Fruit fly (Drosophila melanogaster) whole organism, embryonic: ENCODE measurements around the gene stv.

Source experiments
- CG12155 ChIP-seq: fragments of 200-800 bp; sonication (Bioruptor generic); optimal IDR thresholded peaks from 3 replicates; lab custom pipeline; 2016; ENCODE audit warnings: missing biosample characterization, missing genetic modification characterization
- CG1529 ChIP-seq: fragments of 200-800 bp; sonication (Bioruptor generic); optimal IDR thresholded peaks from 3 replicates; lab custom pipeline; 2018; ENCODE audit warnings: missing biosample characterization, missing genetic modification characterization
- CG16813 ChIP-seq: fragments of 200-800 bp; sonication (Bioruptor generic); IDR thresholded peaks from 3 replicates; pipeline ENCODE4 v1.3.6; 2022; ENCODE audit warnings: missing biosample characterization, missing genetic modification characterization; ENCODE audit not compliant: partially characterized antibody
- CG17829 ChIP-seq: fragments of 200-800 bp; optimal IDR thresholded peaks from 2 replicates; lab custom pipeline; 2019; ENCODE audit warnings: missing biosample characterization, mild to moderate bottlenecking, missing genetic modification characterization, moderate library complexity
- CG18262 ChIP-seq: fragments of 200-800 bp; optimal IDR thresholded peaks from 3 replicates; lab custom pipeline; 2019; ENCODE audit warnings: missing biosample characterization, mild to moderate bottlenecking, missing genetic modification characterization, moderate library complexity
- CG2116 ChIP-seq: fragments of 200-800 bp; sonication (Bioruptor generic); optimal IDR thresholded peaks from 3 replicates; lab custom pipeline; 2018; ENCODE audit warnings: missing biosample characterization, mild to moderate bottlenecking, missing genetic modification characterization
- CG34422 ChIP-seq: fragments of 200-800 bp; sonication (Bioruptor generic); IDR thresholded peaks from 3 replicates; pipeline ENCODE4 v1.3.6; 2022; ENCODE audit warnings: missing biosample characterization, missing genetic modification characterization
- CG3847 ChIP-seq: fragments of 200-800 bp; sonication (Bioruptor generic); IDR thresholded peaks from 2 replicates; pipeline ENCODE4 v1.3.6; 2022; ENCODE audit warnings: missing biosample characterization, missing genetic modification characterization
- CG42726 ChIP-seq: fragments of 200-800 bp; sonication (Bioruptor generic); IDR thresholded peaks from 2 replicates; pipeline ENCODE4 v1.3.6; 2022; ENCODE audit warnings: missing biosample characterization, missing genetic modification characterization; ENCODE audit not compliant: partially characterized antibody
- CG4617 ChIP-seq: fragments of 200-800 bp; sonication (Bioruptor generic); optimal IDR thresholded peaks from 3 replicates; lab custom pipeline; 2016; ENCODE audit warnings: missing biosample characterization, missing genetic modification characterization, borderline replicate concordance
- CG6175 ChIP-seq: fragments of 200-800 bp; sonication (Bioruptor generic); IDR thresholded peaks from 3 replicates; pipeline ENCODE4 v1.3.6; 2022; ENCODE audit warnings: missing biosample characterization, missing genetic modification characterization
- CG6272 ChIP-seq: fragments of 200-800 bp; sonication (Bioruptor generic); IDR thresholded peaks from 2 replicates; pipeline ENCODE4 v1.3.6; 2022; ENCODE audit warnings: missing biosample characterization, missing genetic modification characterization
- CG7556 ChIP-seq: fragments of 200-800 bp; sonication (Bioruptor generic); optimal IDR thresholded peaks from 2 replicates; lab custom pipeline; 2017; ENCODE audit warnings: missing biosample characterization, mild to moderate bottlenecking, missing genetic modification characterization
- CG8359 ChIP-seq: fragments of 200-800 bp; sonication (Bioruptor generic); optimal IDR thresholded peaks from 2 replicates; lab custom pipeline; 2017; ENCODE audit warnings: missing biosample characterization, mild to moderate bottlenecking, missing genetic modification characterization, borderline replicate concordance
- CHES-1-like ChIP-seq: fragments of 200-800 bp; sonication (Bioruptor generic); optimal IDR thresholded peaks from 2 replicates; lab custom pipeline; 2016; ENCODE audit warnings: missing biosample characterization, missing genetic modification characterization
- D ChIP-seq, 2 experiments: fragments of 200-800 bp in 1 of 2; fragments of >200 bp in 1 of 2; sonication (Bioruptor generic) in 1 of 2; optimal IDR thresholded peaks; 2 replicates in 1 of 2; 3 replicates in 1 of 2; lab custom pipeline; 2017; ENCODE audit warnings: mild to moderate bottlenecking in 1 of 2, missing biosample characterization in 1 of 2, missing genetic modification characterization in 1 of 2, missing genetic modification reagents in 1 of 2
- D19A ChIP-seq: fragments of 200-800 bp; optimal IDR thresholded peaks from 3 replicates; lab custom pipeline; 2019; ENCODE audit warnings: missing biosample characterization, mild to moderate bottlenecking, missing genetic modification characterization, moderate library complexity
- Dip3 ChIP-seq: fragments of 200-800 bp; sonication (Bioruptor generic); optimal IDR thresholded peaks from 3 replicates; lab custom pipeline; 2016; ENCODE audit warnings: missing biosample characterization, missing genetic modification characterization
- Dll ChIP-seq: fragments of 200-800 bp; sonication (Bioruptor generic); IDR thresholded peaks from 4 replicates; pipeline ENCODE4 v1.3.6; 2022; ENCODE audit warnings: missing biosample characterization, missing genetic modification characterization; ENCODE audit not compliant: partially characterized antibody
- Dref ChIP-seq: fragments of 200-800 bp; sonication (Bioruptor generic); IDR thresholded peaks from 2 replicates; pipeline ENCODE4 v1.3.6; 2022; ENCODE audit warnings: missing biosample characterization, missing genetic modification characterization
- E2f2 ChIP-seq: fragments of 200-800 bp; sonication (Bioruptor generic); IDR thresholded peaks from 2 replicates; pipeline ENCODE4 v1.3.6; 2022; ENCODE audit warnings: missing biosample characterization, missing genetic modification characterization
- Fer2 ChIP-seq: fragments of 200-800 bp; sonication (Bioruptor generic); optimal IDR thresholded peaks from 2 replicates; lab custom pipeline; 2018; ENCODE audit warnings: missing biosample characterization, mild to moderate bottlenecking, missing genetic modification characterization, moderate library complexity
- Gug ChIP-seq: fragments of 200-800 bp; sonication (Bioruptor generic); IDR thresholded peaks from 4 replicates; pipeline ENCODE4 v1.3.6; 2022; ENCODE audit warnings: missing biosample characterization, missing genetic modification characterization
- Lhr ChIP-seq: fragments of 200-800 bp; sonication (Bioruptor generic); optimal IDR thresholded peaks from 3 replicates; lab custom pipeline; 2017; ENCODE audit warnings: mild to moderate bottlenecking, missing biosample characterization, missing genetic modification reagents, missing genetic modification characterization
- Lpt ChIP-seq: fragments of >200 bp; optimal IDR thresholded peaks from 2 replicates; lab custom pipeline; 2018; ENCODE audit warnings: missing biosample characterization, missing genetic modification characterization
- Meics ChIP-seq: fragments of 200-800 bp; sonication (Bioruptor generic); optimal IDR thresholded peaks from 2 replicates; lab custom pipeline; 2017; ENCODE audit warnings: missing biosample characterization, mild to moderate bottlenecking, missing genetic modification characterization
- Myb ChIP-seq: fragments of 200-800 bp; sonication (Bioruptor generic); optimal IDR thresholded peaks from 2 replicates; lab custom pipeline; 2016; ENCODE audit warnings: missing biosample characterization, missing genetic modification characterization
- PHDP ChIP-seq: fragments of 200-800 bp; sonication (Bioruptor generic); optimal IDR thresholded peaks from 3 replicates; lab custom pipeline; 2018; ENCODE audit warnings: missing biosample characterization, mild to moderate bottlenecking, missing genetic modification characterization, moderate library complexity
- Rfx ChIP-seq: fragments of 200-800 bp; sonication (Bioruptor generic); IDR thresholded peaks from 2 replicates; pipeline ENCODE4 v1.3.6; 2022; ENCODE audit warnings: missing biosample characterization, missing genetic modification characterization
- Ssrp ChIP-seq: fragments of 200-800 bp; sonication (Bioruptor generic); optimal IDR thresholded peaks from 2 replicates; lab custom pipeline; 2018; ENCODE audit warnings: missing biosample characterization, mild to moderate bottlenecking, missing genetic modification characterization, moderate library complexity
- Stat92E ChIP-seq, 3 experiments: fragments of >200 bp in 2 of 3; fragments of 200-800 bp in 1 of 3; sonication (Bioruptor generic) in 1 of 3; optimal IDR thresholded peaks; 2 replicates each; lab custom pipeline; 2017 to 2019; ENCODE audit warnings: missing biosample characterization in 3 of 3, missing genetic modification characterization in 3 of 3, mild to moderate bottlenecking in 1 of 3, moderate library complexity in 1 of 3
- Trl ChIP-seq, 3 experiments: fragments of >200 bp in 2 of 3; fragments of 200-800 bp in 1 of 3; sonication (Bioruptor generic) in 1 of 3; optimal IDR thresholded peaks; 2 replicates in 1 of 3; 3 replicates in 2 of 3; lab custom pipeline; 2016 to 2017; ENCODE audit warnings: missing biosample characterization in 1 of 3, missing genetic modification characterization in 1 of 3
- amos ChIP-seq: fragments of 200-800 bp; sonication (Bioruptor generic); IDR thresholded peaks from 2 replicates; pipeline ENCODE4 v1.3.6; 2022; ENCODE audit warnings: missing biosample characterization, missing genetic modification characterization; ENCODE audit not compliant: partially characterized antibody
- ato ChIP-seq: fragments of 200-800 bp; sonication (Bioruptor generic); IDR thresholded peaks from 2 replicates; pipeline ENCODE4 v1.3.6; 2022; ENCODE audit warnings: missing biosample characterization, missing genetic modification characterization; ENCODE audit not compliant: partially characterized antibody
- chif ChIP-seq, 2 experiments: fragments of 200-800 bp; sonication (Bioruptor generic); optimal IDR thresholded peaks; 3 replicates each; lab custom pipeline; 2016; ENCODE audit warnings: missing biosample characterization in 2 of 2, missing genetic modification characterization in 2 of 2
- fu2 ChIP-seq: fragments of 200-800 bp; sonication (Bioruptor generic); optimal IDR thresholded peaks from 2 replicates; lab custom pipeline; 2016; ENCODE audit warnings: missing biosample characterization, missing genetic modification characterization
- hbn ChIP-seq: fragments of 200-800 bp; sonication (Bioruptor generic); IDR thresholded peaks from 2 replicates; pipeline ENCODE4 v1.3.6; 2022; ENCODE audit warnings: missing biosample characterization, missing genetic modification characterization; ENCODE audit not compliant: partially characterized antibody
- jigr1 ChIP-seq: fragments of 200-800 bp; sonication (Bioruptor generic); IDR thresholded peaks from 3 replicates; pipeline ENCODE4 v1.3.6; 2022; ENCODE audit warnings: missing biosample characterization, missing genetic modification characterization
- mld ChIP-seq: fragments of 200-800 bp; sonication (Bioruptor generic); IDR thresholded peaks from 3 replicates; pipeline ENCODE4 v1.3.6; 2022; ENCODE audit warnings: missing biosample characterization, missing genetic modification characterization; ENCODE audit not compliant: partially characterized antibody
- phol ChIP-seq: fragments of 200-800 bp; sonication (Bioruptor generic); optimal IDR thresholded peaks from 3 replicates; lab custom pipeline; 2018; ENCODE audit warnings: missing biosample characterization, mild to moderate bottlenecking, missing genetic modification characterization, moderate library complexity
- row ChIP-seq: fragments of 200-800 bp; sonication (Bioruptor generic); IDR thresholded peaks from 3 replicates; pipeline ENCODE4 v1.3.6; 2022; ENCODE audit warnings: missing biosample characterization, missing genetic modification characterization
- sima ChIP-seq: fragments of 200-800 bp; sonication (Bioruptor generic); optimal IDR thresholded peaks from 2 replicates; lab custom pipeline; 2016; ENCODE audit warnings: missing biosample characterization, missing genetic modification characterization
- stc ChIP-seq: fragments of 200-800 bp; sonication (Bioruptor generic); IDR thresholded peaks from 2 replicates; pipeline ENCODE4 v1.3.6; 2022; ENCODE audit warnings: missing biosample characterization, missing genetic modification characterization
- tin ChIP-seq: fragments of 200-800 bp; sonication (Bioruptor generic); optimal IDR thresholded peaks from 3 replicates; lab custom pipeline; 2016; ENCODE audit warnings: missing biosample characterization, missing genetic modification characterization
- tna ChIP-seq: fragments of 200-800 bp; sonication (Bioruptor generic); IDR thresholded peaks from 2 replicates; pipeline ENCODE4 v1.3.6; 2022; ENCODE audit warnings: missing biosample characterization, missing genetic modification characterization; ENCODE audit not compliant: partially characterized antibody
- unc-4 ChIP-seq: fragments of 200-800 bp; sonication (Bioruptor generic); IDR thresholded peaks from 2 replicates; pipeline ENCODE4 v1.3.6; 2022; ENCODE audit warnings: missing biosample characterization, missing genetic modification characterization; ENCODE audit not compliant: partially characterized antibody
- vvl ChIP-seq: fragments of 200-800 bp; sonication (Bioruptor generic); IDR thresholded peaks from 2 replicates; pipeline ENCODE4 v1.3.6; 2022; ENCODE audit warnings: missing biosample characterization, missing genetic modification characterization

The stv gene

dm6 chr3L:13502484-13503109 lies 25.3 kb downstream of the stv start, which contains the start of gene Spt20 (continued):
- TF ChIP-seq CHES-1-like, result peak; percentile 39
- no peak for TF ChIP-seq CG1529 (GFP tag; lab: Kevin White, UChicago)
- no peak for TF ChIP-seq PHDP (tag; lab: Kevin White, UChicago)
- TF ChIP-seq CG17829 (tag; lab: Kevin White, UChicago), result peak; percentile 19
- no peak for TF ChIP-seq jigr1
- peak; percentile 84 for TF ChIP-seq E2f2 (GFP tag; lab: Robert Waterston, UW)
- TF ChIP-seq amos (GFP tag; lab: Robert Waterston, UW), result peak; percentile 52; the same call in 1 of the 2 replicates
- peak; percentile 37 for TF ChIP-seq CG2116 (GFP tag; lab: Kevin White, UChicago)
- peak; percentile 92 for TF ChIP-seq Myb (GFP tag; lab: Kevin White, UChicago)
- TF ChIP-seq Trl (optimal IDR thresholded peaks at IDR 0.05; lab: Kevin White, UChicago), result peak in 1 of 2 experiments; percentile 5
- no peak for TF ChIP-seq Trl (GFP tag; optimal IDR thresholded peaks at IDR 0.05; lab: Kevin White, UChicago)
- no peak for TF ChIP-seq CG7556 (GFP tag; lab: Kevin White, UChicago)
- TF ChIP-seq chif (GFP tag; optimal IDR thresholded peaks at IDR 0.05; lab: Kevin White, UChicago), result no peak
- TF ChIP-seq D19A, result no peak
- TF ChIP-seq unc-4 (GFP tag; lab: Robert Waterston, UW), result peak; percentile 55
- TF ChIP-seq phol (tag; lab: Kevin White, UChicago), result peak; percentile 27
- peak; percentile 72 for TF ChIP-seq Dref (GFP tag; lab: Robert Waterston, UW)
- no peak for TF ChIP-seq CG18262 (tag; lab: Kevin White, UChicago)
- TF ChIP-seq Lpt (GFP tag; lab: Kevin White, UChicago), result no peak
- peak; percentile 58 for TF ChIP-seq ato (GFP tag; lab: Robert Waterston, UW)
- peak; percentile 25 for TF ChIP-seq D (optimal IDR thresholded peaks at IDR 0.05; lab: Kevin White, UChicago)
- no peak for TF ChIP-seq D (GFP tag; optimal IDR thresholded peaks at IDR 0.05; lab: Kevin White, UChicago)
- peak; percentile 47 for TF ChIP-seq Rfx (GFP tag; lab: Robert Waterston, UW)
- TF ChIP-seq mld (GFP tag; lab: Robert Waterston, UW), result no peak
- TF ChIP-seq CG12155 (GFP tag; lab: Kevin White, UChicago), result no peak
- no peak for TF ChIP-seq stc
- TF ChIP-seq CG42726 (GFP tag; lab: Robert Waterston, UW), result 0 out of 2 replicates have a peak, but pooled peaks have one; percentile 37
- TF ChIP-seq CG34422 (GFP tag; lab: Robert Waterston, UW), result peak; percentile 15; the same call in 1 of the 3 replicates
- TF ChIP-seq Gug (GFP tag; lab: Robert Waterston, UW), result no peak
- TF ChIP-seq Stat92E (GFP tag; optimal IDR thresholded peaks at IDR 0.05; lab: Kevin White, UChicago), result peak in 1 of 3 experiments; percentile 32
- TF ChIP-seq vvl (GFP tag; lab: Robert Waterston, UW), result peak; percentile 53; the same call in 1 of the 2 replicates
- peak; percentile 37; the same call in 1 of the 2 replicates for TF ChIP-seq tna (GFP tag; lab: Robert Waterston, UW)
- peak; percentile 57; the same call in 2 of the 3 replicates for TF ChIP-seq CG16813 (GFP tag; lab: Robert Waterston, UW)
- TF ChIP-seq sima (GFP tag; lab: Kevin White, UChicago), result no peak
- TF ChIP-seq Meics, result no peak
- peak; percentile 39; the same call in 2 of the 4 replicates for TF ChIP-seq Dll (GFP tag; lab: Robert Waterston, UW)
- no peak for TF ChIP-seq CG3847 (GFP tag; lab: Robert Waterston, UW)
- no peak for TF ChIP-seq CG8359
- TF ChIP-seq row (GFP tag; lab: Robert Waterston, UW), result peak; percentile 20; the same call in 1 of the 3 replicates
- no peak for TF ChIP-seq Fer2 (tag; lab: Kevin White, UChicago)
- TF ChIP-seq Lhr (GFP tag; lab: Kevin White, UChicago), result peak; percentile 44
- no peak for TF ChIP-seq tin (GFP tag; lab: Kevin White, UChicago)
- peak; percentile 96 for TF ChIP-seq CG4617 (GFP tag; lab: Kevin White, UChicago)
- TF ChIP-seq Ssrp (tag; lab: Kevin White, UChicago), result no peak
- no peak for TF ChIP-seq CG6272 (GFP tag; lab: Robert Waterston, UW)
- TF ChIP-seq fu2 (GFP tag; lab: Kevin White, UChicago), result no peak
- TF ChIP-seq CG6175 (GFP tag; lab: Robert Waterston, UW), result no peak
- no peak for TF ChIP-seq Dip3
- peak; percentile 29; the same call in 1 of the 2 replicates for TF ChIP-seq hbn
